Worm (Caenorhabditis elegans) whole organism, midembryonic: Measurements from ENCODE around the gene C42D8.1.

Source experiments
- klf-2 ChIP-seq: fragments of 200-800 bp; sonication (Bioruptor generic); conservative IDR thresholded peaks from 2 replicates; pipeline ENCODE4 v1.3.6; 2022; ENCODE audit warnings: missing genetic modification reagents, missing genetic modification characterization, missing compliant biosample characterization
- ztf-23 ChIP-seq: fragments of 200-800 bp; sonication (Bioruptor generic); IDR thresholded peaks from 2 replicates; pipeline ENCODE4 v1.3.6; 2022; ENCODE audit warnings: missing genetic modification reagents, missing genetic modification characterization, missing compliant biosample characterization

DNA sequence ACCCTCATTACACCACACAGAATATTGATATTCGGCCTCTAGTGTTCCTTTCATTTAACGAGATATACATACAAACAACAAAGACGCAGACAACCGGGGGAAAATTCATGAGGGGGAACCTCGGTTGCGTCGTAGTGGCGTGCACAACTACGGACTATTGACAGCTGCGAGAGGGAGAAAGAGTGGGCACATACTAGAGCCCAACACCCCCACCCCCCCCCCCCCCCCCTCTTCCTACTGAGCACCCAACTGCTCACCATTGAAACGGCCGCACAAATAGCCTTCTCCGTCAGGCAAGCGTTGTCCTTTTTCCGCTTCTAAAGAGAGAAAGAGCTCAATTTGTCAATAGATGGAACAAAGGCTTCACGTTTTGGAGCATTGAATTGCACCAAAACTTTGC, 30.9 kb downstream of the C42D8.1 start:
- no peak for TF ChIP-seq klf-2
- no peak for TF ChIP-seq ztf-23 (GFP tag; lab: Robert Waterston, UW)
